Worm (Caenorhabditis elegans) whole organism, L2 larva: ENCODE data around the gene srb-13.

Experiments
- C34F6.9 ChIP-seq: fragments of 150-350 bp; optimal IDR thresholded peaks from 2 replicates; lab custom pipeline; 2014; ENCODE audit warnings: missing biosample characterization, missing genetic modification characterization
- F13H6.1 ChIP-seq: sonication (generic microtip); optimal IDR thresholded peaks from 2 replicates; lab custom pipeline; 2016; ENCODE audit warnings: missing genetic modification characterization, missing compliant biosample characterization
- R02D3.7 ChIP-seq: fragments of 150-350 bp; optimal IDR thresholded peaks from 2 replicates; lab custom pipeline; 2014; ENCODE audit warnings: missing biosample characterization, missing genetic modification characterization
- Y55F3AM.14 ChIP-seq: fragments of 200-800 bp; sonication (Bioruptor generic); optimal IDR thresholded peaks from 2 replicates; lab custom pipeline; 2018; ENCODE audit warnings: mild to moderate bottlenecking, missing genetic modification characterization, missing compliant biosample characterization
- ZK546.5 ChIP-seq: sonication (generic microtip); optimal IDR thresholded peaks from 2 replicates; lab custom pipeline; 2017; ENCODE audit warnings: missing biosample characterization, missing genetic modification characterization
- alr-1 ChIP-seq: fragments of 150-350 bp; optimal IDR thresholded peaks from 2 replicates; lab custom pipeline; 2014; ENCODE audit warnings: missing biosample characterization, missing genetic modification characterization
- aly-2 ChIP-seq: fragments of 150-350 bp; optimal IDR thresholded peaks from 2 replicates; lab custom pipeline; 2014; ENCODE audit warnings: missing biosample characterization, missing genetic modification characterization
- ama-1 ChIP-seq: fragments of 150-350 bp; optimal IDR thresholded peaks from 2 replicates; lab custom pipeline; 2018; ENCODE audit warnings: inconsistent platforms
- blmp-1 ChIP-seq: sonication (generic microtip); optimal IDR thresholded peaks from 2 replicates; lab custom pipeline; 2017; ENCODE audit warnings: missing genetic modification characterization, mild to moderate bottlenecking, missing compliant biosample characterization, antibody characterized with exemption, moderate library complexity; ENCODE audit not compliant: insufficient read depth
- ceh-82 ChIP-seq: fragments of 150-350 bp; optimal IDR thresholded peaks from 2 replicates; lab custom pipeline; 2014; ENCODE audit warnings: missing biosample characterization, missing genetic modification characterization
- crh-2 ChIP-seq: sonication (generic microtip); optimal IDR thresholded peaks from 2 replicates; lab custom pipeline; 2017; ENCODE audit warnings: missing biosample characterization, missing genetic modification characterization
- dmd-4 ChIP-seq: sonication (generic microtip); optimal IDR thresholded peaks from 2 replicates; lab custom pipeline; 2017; ENCODE audit warnings: missing biosample characterization, missing genetic modification characterization
- egl-27 ChIP-seq: sonication (generic microtip); optimal IDR thresholded peaks from 3 replicates; lab custom pipeline; 2017; ENCODE audit warnings: missing biosample characterization, missing genetic modification reagents, missing genetic modification characterization
- elt-3 ChIP-seq: sonication (generic microtip); optimal IDR thresholded peaks from 2 replicates; lab custom pipeline; 2017; ENCODE audit warnings: missing biosample characterization, missing genetic modification characterization
- fos-1 ChIP-seq: fragments of 150-350 bp; optimal IDR thresholded peaks from 2 replicates; lab custom pipeline; 2014; ENCODE audit warnings: missing biosample characterization, missing genetic modification characterization
- lin-11 ChIP-seq: fragments of 150-350 bp; sonication (generic microtip); optimal IDR thresholded peaks from 2 replicates; lab custom pipeline; 2014; ENCODE audit warnings: missing biosample characterization, missing genetic modification characterization, inconsistent platforms, mixed read lengths
- lin-13 ChIP-seq: fragments of 150-350 bp; optimal IDR thresholded peaks from 2 replicates; lab custom pipeline; 2014; ENCODE audit warnings: missing biosample characterization, missing genetic modification reagents, missing genetic modification characterization
- lsy-2 ChIP-seq, 2 experiments: fragments of 150-350 bp in 1 of 2; sonication (generic microtip) in 1 of 2; optimal IDR thresholded peaks; 2 replicates each; lab custom pipeline; 2014 to 2017; ENCODE audit warnings: missing biosample characterization in 2 of 2, missing genetic modification characterization in 2 of 2
- mdl-1 ChIP-seq, 2 experiments: fragments of 150-350 bp in 1 of 2; sonication (generic microtip) in 1 of 2; optimal IDR thresholded peaks; 2 replicates each; lab custom pipeline; 2017; ENCODE audit warnings: missing biosample characterization in 2 of 2, missing genetic modification characterization in 2 of 2
- nhr-10 ChIP-seq: sonication (generic microtip); optimal IDR thresholded peaks from 2 replicates; lab custom pipeline; 2017; ENCODE audit warnings: missing biosample characterization, missing genetic modification characterization
- nhr-12 ChIP-seq: fragments of 150-350 bp; optimal IDR thresholded peaks from 2 replicates; lab custom pipeline; 2014; ENCODE audit warnings: missing biosample characterization, missing genetic modification characterization
- nhr-129 ChIP-seq: fragments of 150-350 bp; optimal IDR thresholded peaks from 2 replicates; lab custom pipeline; 2014; ENCODE audit warnings: missing biosample characterization, missing genetic modification characterization
- nhr-21 ChIP-seq: fragments of 150-350 bp; optimal IDR thresholded peaks from 2 replicates; lab custom pipeline; 2014; ENCODE audit warnings: missing biosample characterization, missing genetic modification characterization
- nhr-237 ChIP-seq: fragments of 150-350 bp; optimal IDR thresholded peaks from 2 replicates; lab custom pipeline; 2014; ENCODE audit warnings: missing biosample characterization, missing genetic modification characterization
- nhr-25 ChIP-seq: fragments of 150-350 bp; sonication (generic microtip); optimal IDR thresholded peaks from 3 replicates; lab custom pipeline; 2014; ENCODE audit warnings: missing biosample characterization, missing genetic modification characterization
- nhr-6 ChIP-seq: fragments of 150-350 bp; optimal IDR thresholded peaks from 2 replicates; lab custom pipeline; 2014; ENCODE audit warnings: missing biosample characterization, missing genetic modification characterization
- nhr-77 ChIP-seq: fragments of 150-350 bp; optimal IDR thresholded peaks from 2 replicates; lab custom pipeline; 2014; ENCODE audit warnings: missing biosample characterization, missing genetic modification characterization
- sem-4 ChIP-seq: fragments of 150-350 bp; optimal IDR thresholded peaks from 2 replicates; lab custom pipeline; 2014; ENCODE audit warnings: missing biosample characterization, missing genetic modification reagents, missing genetic modification characterization
- sma-3 ChIP-seq: sonication (generic microtip); optimal IDR thresholded peaks from 2 replicates; lab custom pipeline; 2016; ENCODE audit warnings: missing genetic modification reagents, missing genetic modification characterization, missing compliant biosample characterization
- sma-9 ChIP-seq, 2 experiments: fragments of 150-350 bp in 1 of 2; sonication (generic microtip) in 1 of 2; optimal IDR thresholded peaks; 2 replicates each; lab custom pipeline; 2014 to 2016; ENCODE audit warnings: missing genetic modification characterization in 2 of 2, mild to moderate bottlenecking in 1 of 2, missing biosample characterization in 1 of 2, missing compliant biosample characterization in 1 of 2, missing genetic modification reagents in 1 of 2, moderate library complexity in 1 of 2
- snpc-4 ChIP-seq: fragments of 150-350 bp; optimal IDR thresholded peaks from 2 replicates; lab custom pipeline; 2014; ENCODE audit warnings: missing biosample characterization, missing genetic modification characterization
- unc-55 ChIP-seq: fragments of 150-350 bp; sonication (generic microtip); optimal IDR thresholded peaks from 3 replicates; lab custom pipeline; 2014; ENCODE audit warnings: missing biosample characterization, missing genetic modification reagents, missing genetic modification characterization
- unc-62 ChIP-seq: fragments of 150-350 bp; optimal IDR thresholded peaks from 2 replicates; lab custom pipeline; 2014; ENCODE audit warnings: missing biosample characterization, missing genetic modification reagents, missing genetic modification characterization
- zag-1 ChIP-seq: fragments of 150-350 bp; optimal IDR thresholded peaks from 2 replicates; lab custom pipeline; 2014; ENCODE audit warnings: missing biosample characterization, missing genetic modification characterization
- ztf-11 ChIP-seq: sonication (generic microtip); optimal IDR thresholded peaks from 2 replicates; lab custom pipeline; 2017; ENCODE audit warnings: missing biosample characterization, missing genetic modification characterization

The srb-13 gene

DNA sequence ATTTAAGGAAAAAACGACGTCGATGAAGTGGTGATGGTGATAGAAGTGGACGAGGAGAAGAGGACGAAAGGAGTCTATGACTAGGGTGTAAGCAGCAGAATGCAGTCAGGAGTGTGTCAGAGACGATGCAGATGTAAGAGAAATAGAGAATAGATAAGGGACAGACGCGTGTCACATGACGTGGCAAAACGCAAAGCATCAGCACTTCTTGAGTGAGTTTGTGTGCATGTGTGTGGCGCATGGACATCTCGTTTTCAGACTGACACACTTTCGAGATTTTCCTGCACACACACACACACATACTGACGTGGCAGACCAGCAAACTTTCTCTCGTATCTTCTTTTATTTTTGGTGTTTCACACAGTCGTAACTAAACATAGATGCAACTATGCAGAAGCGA is 25.0 kb upstream of the srb-13 start (continued):
- TF ChIP-seq sma-3 (GFP tag; lab: Kevin White, UChicago) = peak; percentile 47
- TF ChIP-seq ama-1 (lab: Kevin White, UChicago) = no peak
- peak in 1 of 2 experiments; percentile 74 for TF ChIP-seq lsy-2 (tag; optimal IDR thresholded peaks at IDR 0.05; lab: Kevin White, UChicago)
- no peak for TF ChIP-seq ceh-82
- TF ChIP-seq, all 48 proteins: peak for 15

ce11 chrII:5181497-5181896 is 24.1 kb upstream of the srb-13 start:
- peak; percentile 22 for TF ChIP-seq sma-3 (GFP tag; lab: Kevin White, UChicago)
- TF ChIP-seq nhr-25 = peak; percentile 51
- TF ChIP-seq Y55F3AM.14 = peak; percentile 69
- peak; percentile 56 for TF ChIP-seq sem-4 (tag; lab: Kevin White, UChicago)
- TF ChIP-seq mdl-1 (tag; optimal IDR thresholded peaks at IDR 0.05; lab: Kevin White, UChicago) = peak; percentile 75 to 85
- peak; percentile 77 for TF ChIP-seq nhr-129 (tag; lab: Kevin White, UChicago)
- peak; percentile 18 to 74 for TF ChIP-seq lsy-2 (tag; optimal IDR thresholded peaks at IDR 0.05; lab: Kevin White, UChicago)
- TF ChIP-seq C34F6.9 = peak; percentile 72
- no peak for TF ChIP-seq ztf-11 (tag; lab: Kevin White, UChicago)
- TF ChIP-seq alr-1 = no peak
- peak; percentile 55 for TF ChIP-seq lin-13 (GFP tag; lab: Kevin White, UChicago)
- peak; percentile 74 for TF ChIP-seq blmp-1
- no peak for TF ChIP-seq elt-3
- no peak for TF ChIP-seq unc-62 (GFP tag; lab: Kevin White, UChicago)
- TF ChIP-seq nhr-10 = no peak
- TF ChIP-seq ceh-82 = no peak
- TF ChIP-seq dmd-4 (tag; lab: Kevin White, UChicago) = no peak
- TF ChIP-seq egl-27 (tag; lab: Kevin White, UChicago) = peak; percentile 54
- no peak for TF ChIP-seq crh-2 (tag; lab: Kevin White, UChicago)
- peak; percentile 62 for TF ChIP-seq snpc-4 (tag; lab: Kevin White, UChicago)
- peak; percentile 49 for TF ChIP-seq lin-11 (tag; lab: Kevin White, UChicago)
- no peak for TF ChIP-seq nhr-77 (tag; lab: Kevin White, UChicago)
- no peak for TF ChIP-seq aly-2
- peak; percentile 79 for TF ChIP-seq sma-9 (GFP tag; optimal IDR thresholded peaks at IDR 0.05; lab: Kevin White, UChicago)
- no peak for TF ChIP-seq sma-9 (tag; optimal IDR thresholded peaks at IDR 0.05; lab: Kevin White, UChicago)
- TF ChIP-seq zag-1 (tag; lab: Kevin White, UChicago) = peak; percentile 71
- TF ChIP-seq ZK546.5 (tag; lab: Kevin White, UChicago) = peak; percentile 6
- TF ChIP-seq ama-1 (lab: Kevin White, UChicago) = no peak
- TF ChIP-seq nhr-6 (tag; lab: Kevin White, UChicago) = no peak
- TF ChIP-seq F13H6.1 (tag; lab: Kevin White, UChicago) = peak; percentile 80
- TF ChIP-seq nhr-237 (tag; lab: Kevin White, UChicago) = no peak
- no peak for TF ChIP-seq R02D3.7 (tag; lab: Kevin White, UChicago)
- TF ChIP-seq unc-55 (GFP tag; lab: Kevin White, UChicago) = peak; percentile 61
- peak; percentile 34 for TF ChIP-seq nhr-21 (tag; lab: Kevin White, UChicago)
- peak; percentile 48 for TF ChIP-seq fos-1
- TF ChIP-seq, all 48 proteins: peak for 20

- TF ChIP-seq zag-1 (tag; lab: Kevin White, UChicago) (no peak), nhr-12 (no peak), blmp-1 (no peak), unc-62 (GFP tag; lab: Kevin White, UChicago) (no peak), nhr-6 (tag; lab: Kevin White, UChicago) (no peak), lin-11 (tag; lab: Kevin White, UChicago) (no peak), unc-55 (GFP tag; lab: Kevin White, UChicago) (no peak), nhr-25 (no peak)
Measured at ce11 chrII:5180272-5180671, 22.8 kb upstream of the srb-13 start.

- TF ChIP-seq nhr-237 (tag; lab: Kevin White, UChicago) = no peak
- no peak for TF ChIP-seq lin-11 (tag; lab: Kevin White, UChicago)
- peak; percentile 23 for TF ChIP-seq ama-1 (lab: Kevin White, UChicago)
Measured at ce11 chrII:5178609-5179008, 21.2 kb upstream of the srb-13 start.

ce11 chrII:5177902-5178301 is 20.5 kb upstream of the srb-13 start, which contains the start of gene C27D6.12:
C27D6.12 (minus strand) TSS chrII:5178002.
- no peak for TF ChIP-seq elt-3
- TF ChIP-seq nhr-21 (tag; lab: Kevin White, UChicago) = no peak
